Worm (Caenorhabditis elegans): ENCODE data around the gene dpf-7.

DNA sequence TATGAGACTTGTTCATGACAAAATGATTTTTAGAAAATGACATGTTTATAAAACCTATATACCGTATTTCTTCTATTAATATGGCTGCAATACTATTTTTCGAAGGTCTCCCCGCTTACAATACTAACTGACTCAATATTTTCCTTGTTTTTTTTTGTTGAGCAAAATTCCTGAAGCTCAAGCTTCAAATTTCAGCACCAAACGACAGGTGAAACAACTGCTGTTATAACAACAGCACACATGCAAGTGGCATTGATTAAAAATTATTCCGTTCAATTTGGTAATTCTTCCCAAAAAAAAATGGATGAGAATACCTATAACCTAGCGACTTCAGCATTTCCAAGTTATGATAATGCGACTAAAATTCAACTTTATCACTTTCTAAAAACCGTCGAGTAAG is 11.8 kb upstream of the dpf-7 start, which contains the start of gene srw-94:
- TF ChIP-seq R02D3.7 (tag; optimal IDR thresholded peaks at IDR 0.05) (no peak), nhr-28 (tag; optimal IDR thresholded peaks at IDR 0.05) (no peak)

Data from whole organism, L3 larva.